Worm (Caenorhabditis elegans) whole organism, L4 larva: ENCODE measurements around the gene ZK596.3.

ENCODE experiments used
- D1046.2 ChIP-seq: fragments of 200-800 bp; sonication (Bioruptor generic); IDR thresholded peaks from 2 replicates; pipeline ENCODE4 v1.3.6; 2022; ENCODE audit warnings: missing genetic modification characterization, missing compliant biosample characterization
- F10B5.3 ChIP-seq: sonication (generic microtip); optimal IDR thresholded peaks from 2 replicates; lab custom pipeline; 2016; ENCODE audit warnings: mild to moderate bottlenecking, missing genetic modification characterization, missing compliant biosample characterization
- F26F4.8 ChIP-seq: fragments of 200-800 bp; sonication (Bioruptor generic); conservative IDR thresholded peaks from 2 replicates; pipeline ENCODE4 v1.3.6; 2022; ENCODE audit warnings: missing genetic modification characterization, missing compliant biosample characterization
- F44E2.7 ChIP-seq: fragments of 200-800 bp; sonication (Bioruptor generic); IDR thresholded peaks from 2 replicates; pipeline ENCODE4 v2.1.2; 2022; ENCODE audit warnings: missing genetic modification characterization, missing compliant biosample characterization
- F49E8.2 ChIP-seq: sonication (generic microtip); optimal IDR thresholded peaks from 2 replicates; lab custom pipeline; 2016; ENCODE audit warnings: missing compliant biosample characterization, mild to moderate bottlenecking, missing genetic modification characterization, borderline replicate concordance
- T20F7.1 ChIP-seq: fragments of 200-800 bp; sonication (Bioruptor generic); optimal IDR thresholded peaks from 2 replicates; lab custom pipeline; 2018; ENCODE audit warnings: mild to moderate bottlenecking, missing genetic modification characterization, missing compliant biosample characterization
- Y48G9A.11 ChIP-seq: fragments of 200-800 bp; sonication (Bioruptor generic); IDR thresholded peaks from 2 replicates; pipeline ENCODE4 v1.3.6; 2022; ENCODE audit warnings: missing genetic modification reagents, missing genetic modification characterization, missing compliant biosample characterization
- Y5F2A.4 ChIP-seq: fragments of 200-800 bp; sonication (Bioruptor generic); optimal IDR thresholded peaks from 2 replicates; lab custom pipeline; 2018; ENCODE audit warnings: mild to moderate bottlenecking, missing genetic modification characterization, missing compliant biosample characterization
- Y75B8A.6 ChIP-seq: fragments of 200-800 bp; sonication (Bioruptor generic); IDR thresholded peaks from 2 replicates; pipeline ENCODE4 v1.3.6; 2022; ENCODE audit warnings: missing genetic modification reagents, missing genetic modification characterization, missing compliant biosample characterization
- ZK337.2 ChIP-seq: fragments of 200-800 bp; sonication (Bioruptor generic); IDR thresholded peaks from 2 replicates; pipeline ENCODE4 v1.3.6; 2022; ENCODE audit warnings: missing genetic modification reagents, missing genetic modification characterization, missing compliant biosample characterization
- ZK546.5 ChIP-seq, 2 experiments: sonication (generic microtip); optimal IDR thresholded peaks; 2 replicates each; lab custom pipeline; 2017; ENCODE audit warnings: missing biosample characterization in 2 of 2, missing genetic modification characterization in 2 of 2
- attf-4 ChIP-seq: sonication (generic microtip); optimal IDR thresholded peaks from 3 replicates; lab custom pipeline; 2017; ENCODE audit warnings: missing biosample characterization, missing genetic modification characterization
- ceh-20 ChIP-seq: fragments of 200-800 bp; sonication (Bioruptor generic); IDR thresholded peaks from 2 replicates; pipeline ENCODE4 v1.3.6; 2022; ENCODE audit warnings: missing genetic modification reagents, missing genetic modification characterization, missing compliant biosample characterization
- ceh-32 ChIP-seq: sonication (generic microtip); optimal IDR thresholded peaks from 2 replicates; lab custom pipeline; 2016; ENCODE audit warnings: mild to moderate bottlenecking, missing genetic modification characterization, missing compliant biosample characterization; ENCODE audit not compliant: poor library complexity
- ceh-44 ChIP-seq: fragments of 200-800 bp; sonication (Bioruptor generic); IDR thresholded peaks from 2 replicates; pipeline ENCODE4 v1.3.6; 2022; ENCODE audit warnings: missing genetic modification reagents, missing genetic modification characterization, missing compliant biosample characterization
- ceh-62 ChIP-seq: sonication (generic microtip); optimal IDR thresholded peaks from 2 replicates; lab custom pipeline; 2017; ENCODE audit warnings: missing biosample characterization, missing genetic modification characterization
- daf-16 ChIP-seq, 3 experiments: sonication (generic microtip); optimal IDR thresholded peaks; 2 replicates each; lab custom pipeline; 2016 to 2017; ENCODE audit warnings: missing genetic modification characterization in 3 of 3, missing genetic modification reagents in 3 of 3, mild to moderate bottlenecking in 2 of 3, missing compliant biosample characterization in 2 of 3, missing biosample characterization in 1 of 3, moderate library complexity in 1 of 3
- daf-19 ChIP-seq: fragments of 200-800 bp; sonication (Bioruptor generic); conservative IDR thresholded peaks from 2 replicates; pipeline ENCODE4 v1.3.6; 2022; ENCODE audit warnings: missing genetic modification characterization, missing compliant biosample characterization
- egl-43 ChIP-seq: fragments of 200-800 bp; sonication (Bioruptor generic); IDR thresholded peaks from 2 replicates; pipeline ENCODE4 v1.3.6; 2022; ENCODE audit warnings: missing genetic modification reagents, missing genetic modification characterization, missing compliant biosample characterization
- hlh-11 ChIP-seq: fragments of 200-800 bp; sonication (Bioruptor generic); optimal IDR thresholded peaks from 2 replicates; lab custom pipeline; 2018; ENCODE audit warnings: mild to moderate bottlenecking, missing genetic modification characterization, missing compliant biosample characterization
- hlh-30 ChIP-seq: sonication (generic microtip); optimal IDR thresholded peaks from 2 replicates; lab custom pipeline; 2017; ENCODE audit warnings: antibody characterized with exemption, mild to moderate bottlenecking, missing genetic modification characterization, missing compliant biosample characterization; ENCODE audit not compliant: insufficient read depth
- hmg-1.1 ChIP-seq: fragments of 200-800 bp; sonication (Bioruptor generic); IDR thresholded peaks from 2 replicates; pipeline ENCODE4 v1.3.6; 2022; ENCODE audit warnings: missing genetic modification reagents, missing genetic modification characterization, missing compliant biosample characterization
- lin-13 ChIP-seq: fragments of 150-350 bp; optimal IDR thresholded peaks from 2 replicates; lab custom pipeline; 2014; ENCODE audit warnings: missing biosample characterization, missing genetic modification reagents, missing genetic modification characterization
- lin-15B ChIP-seq: fragments of 150-350 bp; sonication (generic microtip); optimal IDR thresholded peaks from 3 replicates; lab custom pipeline; 2014; ENCODE audit warnings: missing biosample characterization, missing genetic modification characterization
- lin-29 ChIP-seq: fragments of 200-800 bp; sonication (Bioruptor generic); IDR thresholded peaks from 2 replicates; pipeline ENCODE4 v1.3.6; 2022; ENCODE audit warnings: missing genetic modification reagents, missing genetic modification characterization, missing compliant biosample characterization
- lin-39 ChIP-seq: fragments of 150-350 bp; optimal IDR thresholded peaks from 2 replicates; lab custom pipeline; 2014; ENCODE audit warnings: missing biosample characterization, missing genetic modification reagents, missing genetic modification characterization
- madf-5 ChIP-seq, 2 experiments: fragments of 200-800 bp; sonication (Bioruptor generic); IDR thresholded peaks; 2 replicates each; pipeline ENCODE4 v1.3.6; 2022; ENCODE audit warnings: missing compliant biosample characterization in 2 of 2, missing genetic modification characterization in 2 of 2
- mxl-3 ChIP-seq: fragments of 200-800 bp; sonication (Bioruptor generic); optimal IDR thresholded peaks from 2 replicates; lab custom pipeline; 2018; ENCODE audit warnings: mild to moderate bottlenecking, missing genetic modification characterization, missing compliant biosample characterization
- nhr-10 ChIP-seq: fragments of 150-350 bp; optimal IDR thresholded peaks from 2 replicates; lab custom pipeline; 2014; ENCODE audit warnings: missing biosample characterization, missing genetic modification characterization
- nhr-102 ChIP-seq: sonication (generic microtip); optimal IDR thresholded peaks from 2 replicates; lab custom pipeline; 2016; ENCODE audit warnings: mild to moderate bottlenecking, missing genetic modification characterization, moderate library complexity, missing compliant biosample characterization
- nhr-11 ChIP-seq: fragments of 150-350 bp; optimal IDR thresholded peaks from 2 replicates; lab custom pipeline; 2014; ENCODE audit warnings: missing biosample characterization, missing genetic modification characterization
- nhr-237 ChIP-seq: sonication (generic microtip); optimal IDR thresholded peaks from 2 replicates; lab custom pipeline; 2017; ENCODE audit warnings: missing biosample characterization, missing genetic modification characterization
- nhr-25 ChIP-seq: sonication (generic microtip); optimal IDR thresholded peaks from 2 replicates; lab custom pipeline; 2017; ENCODE audit warnings: missing genetic modification characterization, mild to moderate bottlenecking, missing compliant biosample characterization, antibody characterized with exemption, moderate library complexity, borderline replicate concordance; ENCODE audit not compliant: insufficient read depth
- nhr-28 ChIP-seq: fragments of 150-350 bp; optimal IDR thresholded peaks from 2 replicates; lab custom pipeline; 2014; ENCODE audit warnings: missing biosample characterization, missing genetic modification characterization
- nhr-41 ChIP-seq: fragments of 200-800 bp; sonication (Bioruptor generic); IDR thresholded peaks from 2 replicates; pipeline ENCODE4 v1.3.6; 2022; ENCODE audit warnings: missing genetic modification reagents, missing genetic modification characterization, missing compliant biosample characterization
- php-3 ChIP-seq: fragments of 200-800 bp; sonication (Bioruptor generic); IDR thresholded peaks from 2 replicates; pipeline ENCODE4 v1.3.6; 2022; ENCODE audit warnings: missing genetic modification reagents, missing genetic modification characterization, missing compliant biosample characterization
- sdz-12 ChIP-seq: fragments of 200-800 bp; sonication (Bioruptor generic); optimal IDR thresholded peaks from 2 replicates; lab custom pipeline; 2018; ENCODE audit warnings: mild to moderate bottlenecking, missing genetic modification characterization, missing compliant biosample characterization
- skn-1 ChIP-seq: fragments of 150-350 bp; optimal IDR thresholded peaks from 2 replicates; lab custom pipeline; 2014; ENCODE audit warnings: missing biosample characterization, missing genetic modification characterization
- snpc-4 ChIP-seq: fragments of 150-350 bp; optimal IDR thresholded peaks from 2 replicates; lab custom pipeline; 2014; ENCODE audit warnings: missing biosample characterization, missing genetic modification characterization
- spr-1 ChIP-seq: sonication (generic microtip); optimal IDR thresholded peaks from 2 replicates; lab custom pipeline; 2016; ENCODE audit warnings: mild to moderate bottlenecking, missing genetic modification characterization, missing compliant biosample characterization
- spr-3 ChIP-seq: fragments of 200-800 bp; sonication (Bioruptor generic); optimal IDR thresholded peaks from 2 replicates; lab custom pipeline; 2018; ENCODE audit warnings: mild to moderate bottlenecking, missing genetic modification characterization, missing compliant biosample characterization
- tag-97 ChIP-seq: fragments of 200-800 bp; sonication (Bioruptor generic); IDR thresholded peaks from 2 replicates; pipeline ENCODE4 v1.3.6; 2022; ENCODE audit warnings: missing genetic modification characterization, missing compliant biosample characterization
- tra-1 ChIP-seq: fragments of 200-800 bp; sonication (Bioruptor generic); IDR thresholded peaks from 2 replicates; pipeline ENCODE4 v1.3.6; 2022; ENCODE audit warnings: missing genetic modification reagents, missing genetic modification characterization, missing compliant biosample characterization
- unc-130 ChIP-seq: sonication (generic microtip); optimal IDR thresholded peaks from 2 replicates; lab custom pipeline; 2016; ENCODE audit warnings: missing genetic modification reagents, missing genetic modification characterization, missing compliant biosample characterization
- unc-62 ChIP-seq, 3 experiments: fragments of 150-350 bp in 1 of 3; sonication (generic microtip); optimal IDR thresholded peaks in 2 of 3; peaks in 1 of 3; 1 replicate in 1 of 3; 2 replicates in 2 of 3; lab custom pipeline; 2014 to 2017; ENCODE audit warnings: missing biosample characterization in 3 of 3, missing genetic modification characterization in 3 of 3, missing genetic modification reagents in 3 of 3, missing genotype in 1 of 3
- vab-7 ChIP-seq: fragments of 200-800 bp; sonication (Bioruptor generic); IDR thresholded peaks from 2 replicates; pipeline ENCODE4 v1.3.6; 2022; ENCODE audit warnings: missing genetic modification reagents, missing genetic modification characterization, missing compliant biosample characterization
- zag-1 ChIP-seq: fragments of 150-350 bp; optimal IDR thresholded peaks from 2 replicates; lab custom pipeline; 2014; ENCODE audit warnings: missing biosample characterization, missing genetic modification characterization
- zfp-2 ChIP-seq: sonication (generic microtip); optimal IDR thresholded peaks from 2 replicates; lab custom pipeline; 2016; ENCODE audit warnings: mild to moderate bottlenecking, missing genetic modification characterization, missing compliant biosample characterization
- zfp-3 ChIP-seq: fragments of 200-800 bp; sonication (Bioruptor generic); conservative IDR thresholded peaks from 2 replicates; pipeline ENCODE4 v1.3.6; 2022; ENCODE audit warnings: missing genetic modification reagents, missing genetic modification characterization, missing compliant biosample characterization
- ztf-7 ChIP-seq: fragments of 150-350 bp; optimal IDR thresholded peaks from 2 replicates; lab custom pipeline; 2014; ENCODE audit warnings: missing biosample characterization, missing genetic modification characterization

ZK596.3 gene

ce11 chrIV:10933062-10933552 lies 28.9 kb upstream of the ZK596.3 start, which contains the start of the genes dnc-1 and lsm-7 (continued):
- peak; percentile 75 for TF ChIP-seq hlh-30 (tag; lab: Kevin White, UChicago)
- TF ChIP-seq ZK337.2 (GFP tag; lab: Robert Waterston, UW): no peak
- TF ChIP-seq D1046.2 (GFP tag; lab: Robert Waterston, UW): no peak
- no peak for TF ChIP-seq snpc-4 (tag; lab: Kevin White, UChicago)
- no peak for TF ChIP-seq lin-39
- TF ChIP-seq zag-1 (tag; lab: Kevin White, UChicago): no peak
- TF ChIP-seq ZK546.5 (tag; optimal IDR thresholded peaks at IDR 0.05; lab: Kevin White, UChicago): no peak
- peak; percentile 79 for TF ChIP-seq hlh-11 (tag; lab: Kevin White, UChicago)
- no peak for TF ChIP-seq F49E8.2 (tag; lab: Kevin White, UChicago)
- peak; percentile 5 for TF ChIP-seq ztf-7 (tag; lab: Kevin White, UChicago)
- no peak for TF ChIP-seq nhr-41 (GFP tag; lab: Robert Waterston, UW)
- no peak for TF ChIP-seq daf-19 (GFP tag; lab: Robert Waterston, UW)
- TF ChIP-seq ceh-20: peak; percentile 65
- peak; percentile 8 for TF ChIP-seq mxl-3 (GFP tag; lab: Kevin White, UChicago)
- no peak for TF ChIP-seq unc-62 (GFP tag; optimal IDR thresholded peaks at IDR 0.05 in 1 of 2; lab: Kevin White, UChicago)
- TF ChIP-seq unc-62 (tag; optimal IDR thresholded peaks at IDR 0.05; lab: Kevin White, UChicago): no peak
- no peak for TF ChIP-seq ceh-62 (tag; lab: Kevin White, UChicago)
- no peak for TF ChIP-seq daf-16 (GFP tag; optimal IDR thresholded peaks at IDR 0.05; lab: Kevin White, UChicago)
- TF ChIP-seq daf-16 (tag; optimal IDR thresholded peaks at IDR 0.05; lab: Kevin White, UChicago): peak; percentile 82
- 0 out of 2 replicates have a peak, but pooled peaks have one; percentile 35 for TF ChIP-seq egl-43 (GFP tag; lab: Robert Waterston, UW)
- no peak for TF ChIP-seq madf-5 (GFP tag; IDR thresholded peaks at IDR 0.05; lab: Robert Waterston, UW)
- TF ChIP-seq spr-1 (tag; lab: Kevin White, UChicago): no peak
- no peak for TF ChIP-seq nhr-10 (tag; lab: Kevin White, UChicago)
- no peak for TF ChIP-seq vab-7 (GFP tag; lab: Robert Waterston, UW)
- TF ChIP-seq zfp-3: peak; percentile 81
- peak; percentile 2 for TF ChIP-seq nhr-25
- TF ChIP-seq lin-15B (tag; lab: Kevin White, UChicago): no peak
- TF ChIP-seq tra-1 (GFP tag; lab: Robert Waterston, UW): no peak
- TF ChIP-seq skn-1: no peak
- TF ChIP-seq nhr-237 (tag; lab: Kevin White, UChicago): no peak
- no peak for TF ChIP-seq Y75B8A.6 (GFP tag; lab: Robert Waterston, UW)
- TF ChIP-seq lin-29 (GFP tag; lab: Robert Waterston, UW): peak; percentile 7; the same call in 1 of the 2 replicates
- no peak for TF ChIP-seq zfp-2 (tag; lab: Kevin White, UChicago)
- TF ChIP-seq nhr-11 (tag; lab: Kevin White, UChicago): peak; percentile 41
- TF ChIP-seq Y5F2A.4 (GFP tag; lab: Kevin White, UChicago): no peak
- no peak for TF ChIP-seq tag-97 (GFP tag; lab: Robert Waterston, UW)
- TF ChIP-seq lin-13 (GFP tag; lab: Kevin White, UChicago): peak; percentile 57
- TF ChIP-seq nhr-28: peak; percentile 59
- TF ChIP-seq nhr-102: no peak
- no peak for TF ChIP-seq Y48G9A.11 (GFP tag; lab: Robert Waterston, UW)
- peak; percentile 79 for TF ChIP-seq ceh-44
- TF ChIP-seq attf-4 (tag; lab: Kevin White, UChicago): no peak
- TF ChIP-seq T20F7.1: peak; percentile 66
- no peak for TF ChIP-seq sdz-12 (GFP tag; lab: Kevin White, UChicago)
- no peak for TF ChIP-seq php-3 (GFP tag; lab: Robert Waterston, UW)
- TF ChIP-seq F10B5.3 (tag; lab: Kevin White, UChicago): no peak
- no peak for TF ChIP-seq spr-3 (GFP tag; lab: Kevin White, UChicago)
- TF ChIP-seq unc-130 (GFP tag; lab: Kevin White, UChicago): peak; percentile 6
- TF ChIP-seq F26F4.8 (GFP tag; lab: Robert Waterston, UW): no peak
- TF ChIP-seq F44E2.7 (GFP tag; lab: Robert Waterston, UW): no peak
- no peak for TF ChIP-seq ceh-32 (tag; lab: Kevin White, UChicago)
- TF ChIP-seq hmg-1.1 (GFP tag; lab: Robert Waterston, UW): peak; percentile 72
